Worm (Caenorhabditis elegans) whole organism, early embryonic: ENCODE results near the gene duxl-1.

Experiments used
- B0310.2 ChIP-seq: sonication (generic microtip); optimal IDR thresholded peaks from 2 replicates; lab custom pipeline; 2016; ENCODE audit warnings: mild to moderate bottlenecking, missing genetic modification characterization, missing compliant biosample characterization
- F13C5.2 ChIP-seq: sonication (generic microtip); optimal IDR thresholded peaks from 2 replicates; lab custom pipeline; 2017; ENCODE audit warnings: mild to moderate bottlenecking, missing genetic modification characterization, inconsistent platforms, missing compliant biosample characterization
- ama-1 ChIP-seq: fragments of 150-350 bp; optimal IDR thresholded peaks from 2 replicates; lab custom pipeline; 2014
- ceh-13 ChIP-seq: fragments of 200-800 bp; sonication (Bioruptor generic); optimal IDR thresholded peaks from 2 replicates; lab custom pipeline; 2018; ENCODE audit warnings: mild to moderate bottlenecking, missing genetic modification characterization, missing compliant biosample characterization
- ets-7 ChIP-seq: sonication (generic microtip); optimal IDR thresholded peaks from 2 replicates; lab custom pipeline; 2016; ENCODE audit warnings: missing genotype, missing genetic modification characterization, missing compliant biosample characterization
- flt-1 ChIP-seq: fragments of 200-800 bp; sonication (Bioruptor generic); IDR thresholded peaks from 2 replicates; pipeline ENCODE4 v1.3.6; 2022; ENCODE audit warnings: missing genetic modification characterization, missing compliant biosample characterization
- hmbx-1 ChIP-seq: sonication (generic microtip); optimal IDR thresholded peaks from 2 replicates; lab custom pipeline; 2016; ENCODE audit warnings: mild to moderate bottlenecking, missing genetic modification characterization, missing compliant biosample characterization
- hmg-4 ChIP-seq: fragments of 200-800 bp; sonication (Bioruptor generic); optimal IDR thresholded peaks from 2 replicates; lab custom pipeline; 2018; ENCODE audit warnings: mild to moderate bottlenecking, missing genetic modification characterization, missing compliant biosample characterization
- pes-1 ChIP-seq: fragments of 200-800 bp; sonication (Bioruptor generic); IDR thresholded peaks from 2 replicates; pipeline ENCODE4 v1.3.6; 2022; ENCODE audit warnings: missing genetic modification reagents, missing genetic modification characterization, missing compliant biosample characterization
- tbx-11 ChIP-seq: fragments of 200-800 bp; sonication (Bioruptor generic); IDR thresholded peaks from 2 replicates; pipeline ENCODE4 v1.3.6; 2022; ENCODE audit warnings: missing genetic modification characterization, missing compliant biosample characterization
- tbx-37 ChIP-seq: fragments of 200-800 bp; sonication (Bioruptor generic); conservative IDR thresholded peaks from 2 replicates; pipeline ENCODE4 v1.3.6; 2022; ENCODE audit warnings: missing genetic modification reagents, missing genetic modification characterization, missing compliant biosample characterization
- tra-4 ChIP-seq: sonication (generic microtip); optimal IDR thresholded peaks from 2 replicates; lab custom pipeline; 2017; ENCODE audit warnings: missing genetic modification characterization, missing compliant biosample characterization

ce11 chrII:1635969-1636368 is 27.5 kb upstream of the duxl-1 start:
- TF ChIP-seq B0310.2 (tag; lab: Kevin White, UChicago) (no peak), ama-1 (lab: Kevin White, UChicago) (no peak), ceh-13 (GFP tag; lab: Kevin White, UChicago) (no peak), pes-1 (GFP tag; lab: Robert Waterston, UW) (no peak), tra-4 (tag; lab: Kevin White, UChicago) (no peak), tbx-37 (no peak), ets-7 (tag; lab: Kevin White, UChicago) (no peak), F13C5.2 (tag; lab: Kevin White, UChicago) (no peak), tbx-11 (GFP tag; lab: Robert Waterston, UW) (no peak), flt-1 (no peak), hmg-4 (GFP tag; lab: Kevin White, UChicago) (no peak), hmbx-1 (tag; lab: Kevin White, UChicago) (no peak)
